Worm (Caenorhabditis elegans) whole organism, L3 larva: ENCODE measurements around the gene W03C9.5.
A peak's percentile ranks its signal among the peaks of the same experiment; 100 is the strongest.

Experiments
- aly-2 ChIP-seq: fragments of 150-350 bp; optimal IDR thresholded peaks from 2 replicates; lab custom pipeline; 2014; ENCODE audit warnings: missing biosample characterization, missing genetic modification characterization
- daf-12 ChIP-seq: fragments of 150-350 bp; optimal IDR thresholded peaks from 2 replicates; lab custom pipeline; 2014; ENCODE audit warnings: missing biosample characterization, missing genetic modification reagents, missing genetic modification characterization
- egl-27 ChIP-seq: sonication (generic microtip); optimal IDR thresholded peaks from 4 replicates; lab custom pipeline; 2017; ENCODE audit warnings: missing biosample characterization, missing genetic modification reagents, missing genetic modification characterization
- fkh-10 ChIP-seq: sonication (generic microtip); optimal IDR thresholded peaks from 2 replicates; lab custom pipeline; 2017; ENCODE audit warnings: missing biosample characterization, missing genetic modification reagents, missing genetic modification characterization
- lin-15B ChIP-seq: fragments of 150-350 bp; optimal IDR thresholded peaks from 2 replicates; lab custom pipeline; 2014; ENCODE audit warnings: missing biosample characterization, missing genetic modification characterization
- nfya-1 ChIP-seq: sonication (generic microtip); optimal IDR thresholded peaks from 2 replicates; lab custom pipeline; 2017; ENCODE audit warnings: missing genetic modification characterization, mild to moderate bottlenecking, missing compliant biosample characterization, antibody characterized with exemption, moderate library complexity; ENCODE audit not compliant: insufficient read depth
- nhr-11 ChIP-seq: fragments of 150-350 bp; optimal IDR thresholded peaks from 2 replicates; lab custom pipeline; 2014; ENCODE audit warnings: missing biosample characterization, missing genetic modification characterization
- nhr-12 ChIP-seq: fragments of 150-350 bp; optimal IDR thresholded peaks from 2 replicates; lab custom pipeline; 2014; ENCODE audit warnings: missing biosample characterization, missing genetic modification characterization
- nhr-237 ChIP-seq: fragments of 150-350 bp; optimal IDR thresholded peaks from 2 replicates; lab custom pipeline; 2014; ENCODE audit warnings: missing biosample characterization, missing genetic modification characterization
- nhr-28 ChIP-seq: fragments of 150-350 bp; optimal IDR thresholded peaks from 2 replicates; lab custom pipeline; 2014; ENCODE audit warnings: missing biosample characterization, missing genetic modification characterization
- nhr-76 ChIP-seq: fragments of 150-350 bp; sonication (generic microtip); optimal IDR thresholded peaks from 5 replicates; lab custom pipeline; 2014; ENCODE audit warnings: missing biosample characterization, missing genetic modification characterization
- nhr-77 ChIP-seq: fragments of 150-350 bp; optimal IDR thresholded peaks from 2 replicates; lab custom pipeline; 2014; ENCODE audit warnings: missing biosample characterization, missing genetic modification characterization
- pqm-1 ChIP-seq: fragments of 150-350 bp; optimal IDR thresholded peaks from 2 replicates; lab custom pipeline; 2017; ENCODE audit warnings: missing biosample characterization, missing genetic modification characterization, inconsistent platforms
- snpc-4 ChIP-seq: fragments of 150-350 bp; optimal IDR thresholded peaks from 2 replicates; lab custom pipeline; 2014; ENCODE audit warnings: missing biosample characterization, missing genetic modification characterization

DNA sequence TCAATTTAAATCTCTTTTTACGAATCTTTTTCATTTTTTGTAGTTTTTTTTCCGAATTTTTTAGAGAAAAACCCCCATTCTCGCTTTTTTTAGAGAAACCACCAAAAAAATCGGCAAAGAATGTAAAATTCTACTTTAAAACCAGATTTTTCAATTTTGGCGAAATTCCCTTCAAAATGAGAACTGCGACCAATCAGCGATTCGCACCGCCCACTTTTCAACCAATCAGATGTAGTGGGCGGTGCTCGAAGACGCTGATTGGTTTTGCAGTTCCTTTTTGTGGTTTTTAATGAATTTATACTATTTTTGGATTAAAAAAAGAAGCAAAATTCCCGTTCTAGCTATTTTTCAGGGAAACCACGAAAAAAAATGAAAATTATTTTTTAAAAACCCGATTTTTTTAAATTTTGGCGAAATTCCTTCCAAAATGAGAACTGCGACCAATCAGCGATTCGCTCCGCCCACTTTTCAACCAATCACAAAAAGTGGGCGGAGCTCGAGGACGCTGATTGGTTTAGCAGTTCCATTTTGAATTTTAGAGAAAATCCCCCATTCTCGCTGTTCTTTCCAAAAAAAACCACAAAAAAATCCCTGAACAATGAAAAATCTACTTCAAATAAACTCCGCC, 3.8 kb upstream of the W03C9.5 start:
- TF ChIP-seq aly-2 (tag; lab: Kevin White, UChicago) (no peak), nhr-77 (no peak), snpc-4 (tag; lab: Kevin White, UChicago) (no peak), pqm-1 (tag; lab: Kevin White, UChicago) (no peak), lin-15B (tag; lab: Kevin White, UChicago) (no peak), egl-27 (tag; lab: Kevin White, UChicago) (no peak), fkh-10 (no peak), daf-12 (tag; lab: Kevin White, UChicago) (no peak), nhr-237 (tag; lab: Kevin White, UChicago) (no peak), nhr-12 (no peak), nhr-11 (tag; lab: Kevin White, UChicago) (no peak), nhr-28 (tag; lab: Kevin White, UChicago) (no peak), nhr-76 (no peak), nfya-1 (tag; lab: Kevin White, UChicago) (peak; percentile 70)
